Fruit fly (Drosophila melanogaster) whole organism, embryonic: Measurements from ENCODE around the gene Crg-1.

Source experiments
- Abd-B ChIP-seq: fragments of 200-800 bp; sonication (Bioruptor generic); optimal IDR thresholded peaks from 2 replicates; lab custom pipeline; 2018; ENCODE audit warnings: missing biosample characterization, mild to moderate bottlenecking, missing genetic modification characterization, moderate library complexity
- CG11504 ChIP-seq: fragments of 200-800 bp; sonication (Bioruptor generic); optimal IDR thresholded peaks from 3 replicates; lab custom pipeline; 2019; ENCODE audit warnings: missing biosample characterization, mild to moderate bottlenecking, missing genetic modification characterization, moderate library complexity
- CG12104 ChIP-seq: fragments of 200-800 bp; sonication (Bioruptor generic); optimal IDR thresholded peaks from 3 replicates; lab custom pipeline; 2016; ENCODE audit warnings: missing biosample characterization, missing genetic modification characterization
- CG12769 ChIP-seq: fragments of 200-800 bp; sonication (Bioruptor generic); optimal IDR thresholded peaks from 2 replicates; lab custom pipeline; 2019; ENCODE audit warnings: missing biosample characterization, mild to moderate bottlenecking, missing genetic modification characterization, moderate library complexity
- CG12942 ChIP-seq: fragments of 200-800 bp; sonication (Bioruptor generic); optimal IDR thresholded peaks from 3 replicates; lab custom pipeline; 2016; ENCODE audit warnings: missing biosample characterization, missing genetic modification characterization
- CG15073 ChIP-seq: fragments of 200-800 bp; sonication (Bioruptor generic); optimal IDR thresholded peaks from 2 replicates; lab custom pipeline; 2016; ENCODE audit warnings: missing biosample characterization, missing genetic modification characterization
- CG17802 ChIP-seq: fragments of 200-800 bp; sonication (Bioruptor generic); optimal IDR thresholded peaks from 2 replicates; lab custom pipeline; 2018; ENCODE audit warnings: missing biosample characterization, mild to moderate bottlenecking, missing genetic modification characterization, moderate library complexity
- CG18476 ChIP-seq: fragments of 200-800 bp; sonication (Bioruptor generic); optimal IDR thresholded peaks from 2 replicates; lab custom pipeline; 2016; ENCODE audit warnings: missing biosample characterization, mild to moderate bottlenecking, missing genetic modification characterization
- CG30431 ChIP-seq: fragments of 200-800 bp; sonication (Bioruptor generic); optimal IDR thresholded peaks from 2 replicates; lab custom pipeline; 2017; ENCODE audit warnings: missing biosample characterization, missing genetic modification characterization
- CG3065 ChIP-seq: fragments of 200-800 bp; sonication (Bioruptor generic); optimal IDR thresholded peaks from 2 replicates; lab custom pipeline; 2016; ENCODE audit warnings: missing biosample characterization, missing genetic modification characterization
- CG3847 ChIP-seq: fragments of 200-800 bp; sonication (Bioruptor generic); IDR thresholded peaks from 2 replicates; pipeline ENCODE4 v1.3.6; 2022; ENCODE audit warnings: missing biosample characterization, missing genetic modification characterization
- CG4360 ChIP-seq: fragments of 200-800 bp; sonication (Bioruptor generic); IDR thresholded peaks from 2 replicates; pipeline ENCODE4 v1.3.6; 2022; ENCODE audit warnings: missing biosample characterization, missing genetic modification characterization
- CG5180 ChIP-seq: fragments of 200-800 bp; sonication (Bioruptor generic); optimal IDR thresholded peaks from 3 replicates; lab custom pipeline; 2017; ENCODE audit warnings: missing biosample characterization, missing genetic modification characterization, mild to moderate bottlenecking, moderate library complexity, missing genetic modification reagents
- CG6272 ChIP-seq: fragments of 200-800 bp; sonication (Bioruptor generic); IDR thresholded peaks from 2 replicates; pipeline ENCODE4 v1.3.6; 2022; ENCODE audit warnings: missing biosample characterization, missing genetic modification characterization
- CG6765 ChIP-seq: fragments of 200-800 bp; sonication (Bioruptor generic); optimal IDR thresholded peaks from 3 replicates; lab custom pipeline; 2017; ENCODE audit warnings: missing biosample characterization, mild to moderate bottlenecking, missing genetic modification characterization
- CG7786 ChIP-seq: fragments of 200-800 bp; sonication (Bioruptor generic); optimal IDR thresholded peaks from 2 replicates; lab custom pipeline; 2016; ENCODE audit warnings: missing biosample characterization, missing genetic modification characterization
- CG7987 ChIP-seq: fragments of 200-800 bp; sonication (Bioruptor generic); optimal IDR thresholded peaks from 2 replicates; lab custom pipeline; 2018; ENCODE audit warnings: missing biosample characterization, mild to moderate bottlenecking, missing genetic modification characterization, moderate library complexity
- CG8765 ChIP-seq: fragments of 200-800 bp; sonication (Bioruptor generic); IDR thresholded peaks from 2 replicates; pipeline ENCODE4 v1.3.6; 2022; ENCODE audit warnings: missing biosample characterization, missing genetic modification characterization
- CG8924 ChIP-seq: fragments of 200-800 bp; optimal IDR thresholded peaks from 3 replicates; lab custom pipeline; 2019; ENCODE audit warnings: missing biosample characterization, mild to moderate bottlenecking, missing genetic modification characterization, moderate library complexity
- Dip2 ChIP-seq: fragments of 200-800 bp; sonication (Bioruptor generic); IDR thresholded peaks from 2 replicates; pipeline ENCODE4 v1.3.6; 2022; ENCODE audit warnings: missing biosample characterization, missing genetic modification characterization
- Drgx ChIP-seq: fragments of 200-800 bp; sonication (Bioruptor generic); IDR thresholded peaks from 2 replicates; pipeline ENCODE4 v1.3.6; 2022; ENCODE audit warnings: missing biosample characterization, missing genetic modification characterization
- ERR ChIP-seq: fragments of 200-800 bp; sonication (Bioruptor generic); optimal IDR thresholded peaks from 2 replicates; lab custom pipeline; 2016; ENCODE audit warnings: missing biosample characterization, missing genetic modification characterization
- Elba2 ChIP-seq: fragments of 200-800 bp; sonication (Bioruptor generic); optimal IDR thresholded peaks from 3 replicates; lab custom pipeline; 2016; ENCODE audit warnings: missing biosample characterization, missing genetic modification characterization
- HLH54F ChIP-seq: fragments of 200-800 bp; sonication (Bioruptor generic); optimal IDR thresholded peaks from 3 replicates; lab custom pipeline; 2016; ENCODE audit warnings: missing biosample characterization, missing genetic modification characterization
- Med ChIP-seq: fragments of 200-800 bp; sonication (Bioruptor generic); peaks from one replicate; lab custom pipeline; 2016; ENCODE audit warnings: missing biosample characterization, missing genetic modification characterization, mild to moderate bottlenecking, inconsistent platforms, moderate library complexity
- Opbp ChIP-seq: fragments of 200-800 bp; sonication (Bioruptor generic); IDR thresholded peaks from 3 replicates; pipeline ENCODE4 v1.3.6; 2022; ENCODE audit warnings: missing biosample characterization, missing genetic modification characterization; ENCODE audit not compliant: partially characterized antibody
- Sry-δ ChIP-seq: fragments of 200-800 bp; sonication (Bioruptor generic); optimal IDR thresholded peaks from 2 replicates; lab custom pipeline; 2016; ENCODE audit warnings: missing biosample characterization, missing genetic modification characterization
- Stat92E ChIP-seq, 3 experiments: fragments of >200 bp in 2 of 3; fragments of 200-800 bp in 1 of 3; sonication (Bioruptor generic) in 1 of 3; optimal IDR thresholded peaks; 2 replicates each; lab custom pipeline; 2017 to 2019; ENCODE audit warnings: missing biosample characterization in 3 of 3, missing genetic modification characterization in 3 of 3, mild to moderate bottlenecking in 1 of 3, moderate library complexity in 1 of 3
- Xrp1 ChIP-seq: fragments of 200-800 bp; sonication (Bioruptor generic); IDR thresholded peaks from 2 replicates; pipeline ENCODE4 v1.3.6; 2022; ENCODE audit warnings: missing biosample characterization, missing genetic modification characterization
- abd-A ChIP-seq: fragments of 200-800 bp; sonication (Bioruptor generic); optimal IDR thresholded peaks from 3 replicates; lab custom pipeline; 2019; ENCODE audit warnings: missing biosample characterization, mild to moderate bottlenecking, missing genetic modification characterization, moderate library complexity
- bsh ChIP-seq, 2 experiments: fragments of 200-800 bp; sonication (Bioruptor generic); optimal IDR thresholded peaks; 2 replicates each; lab custom pipeline; 2017 to 2018; ENCODE audit warnings: mild to moderate bottlenecking in 2 of 2, missing biosample characterization in 2 of 2, missing genetic modification characterization in 2 of 2, moderate library complexity in 1 of 2
- cato ChIP-seq: fragments of 200-800 bp; sonication (Bioruptor generic); optimal IDR thresholded peaks from 2 replicates; lab custom pipeline; 2016; ENCODE audit warnings: missing biosample characterization, missing genetic modification characterization, borderline replicate concordance
- cg ChIP-seq: fragments of 200-800 bp; sonication (Bioruptor generic); optimal IDR thresholded peaks from 3 replicates; lab custom pipeline; 2019; ENCODE audit warnings: missing biosample characterization, mild to moderate bottlenecking, missing genetic modification characterization, moderate library complexity
- crc ChIP-seq: fragments of 200-800 bp; sonication (Bioruptor generic); optimal IDR thresholded peaks from 2 replicates; lab custom pipeline; 2016; ENCODE audit warnings: missing biosample characterization, missing genetic modification characterization
- crp ChIP-seq, 2 experiments: fragments of 200-800 bp; sonication (Bioruptor generic); optimal IDR thresholded peaks; 2 replicates in 1 of 2; 3 replicates in 1 of 2; lab custom pipeline; 2017; ENCODE audit warnings: missing biosample characterization in 2 of 2, missing genetic modification characterization in 2 of 2, mild to moderate bottlenecking in 1 of 2, moderate library complexity in 1 of 2
- dmrt11E ChIP-seq: fragments of 200-800 bp; sonication (Bioruptor generic); optimal IDR thresholded peaks from 3 replicates; lab custom pipeline; 2018; ENCODE audit warnings: missing biosample characterization, mild to moderate bottlenecking, missing genetic modification characterization, moderate library complexity
- ftz-f1 ChIP-seq: fragments of 200-800 bp; sonication (Bioruptor generic); optimal IDR thresholded peaks from 2 replicates; lab custom pipeline; 2016; ENCODE audit warnings: missing biosample characterization, missing genetic modification characterization
- hb ChIP-seq: fragments of 200-800 bp; sonication (Bioruptor generic); IDR thresholded peaks from 3 replicates; pipeline ENCODE4 v1.3.6; 2022; ENCODE audit warnings: missing biosample characterization, missing genetic modification characterization; ENCODE audit not compliant: partially characterized antibody
- inv ChIP-seq: fragments of 200-800 bp; sonication (Bioruptor generic); IDR thresholded peaks from 2 replicates; pipeline ENCODE4 v1.3.6; 2022; ENCODE audit warnings: missing biosample characterization, missing genetic modification characterization; ENCODE audit not compliant: partially characterized antibody
- maf-S ChIP-seq: fragments of 200-800 bp; sonication (Bioruptor generic); optimal IDR thresholded peaks from 2 replicates; lab custom pipeline; 2016; ENCODE audit warnings: missing biosample characterization, missing genetic modification characterization
- nerfin-1 ChIP-seq: fragments of 200-800 bp; sonication (Bioruptor generic); optimal IDR thresholded peaks from 3 replicates; lab custom pipeline; 2019; ENCODE audit warnings: missing biosample characterization, mild to moderate bottlenecking, missing genetic modification characterization, moderate library complexity
- nom ChIP-seq: fragments of 200-800 bp; sonication (Bioruptor generic); optimal IDR thresholded peaks from 2 replicates; lab custom pipeline; 2017; ENCODE audit warnings: missing biosample characterization, missing genetic modification characterization, mild to moderate bottlenecking, moderate library complexity, missing genetic modification reagents
- ranshi ChIP-seq: fragments of 200-800 bp; sonication (Bioruptor generic); IDR thresholded peaks from 2 replicates; pipeline ENCODE4 v1.3.6; 2022; ENCODE audit warnings: missing biosample characterization, missing genetic modification characterization
- schlank ChIP-seq: fragments of 200-800 bp; sonication (Bioruptor generic); optimal IDR thresholded peaks from 2 replicates; lab custom pipeline; 2018; ENCODE audit warnings: missing biosample characterization, mild to moderate bottlenecking, missing genetic modification characterization
- sd ChIP-seq: fragments of 200-800 bp; sonication (Bioruptor generic); optimal IDR thresholded peaks from 3 replicates; lab custom pipeline; 2018; ENCODE audit warnings: missing biosample characterization, mild to moderate bottlenecking, missing genetic modification characterization, moderate library complexity
- sna ChIP-seq: fragments of 200-800 bp; sonication (Bioruptor generic); IDR thresholded peaks from 2 replicates; pipeline ENCODE4 v1.3.6; 2022; ENCODE audit warnings: missing biosample characterization, missing genetic modification characterization; ENCODE audit not compliant: partially characterized antibody
- tgo ChIP-seq: fragments of 200-800 bp; sonication (Bioruptor generic); IDR thresholded peaks from 3 replicates; pipeline ENCODE4 v1.3.6; 2022; ENCODE audit warnings: missing biosample characterization, missing genetic modification characterization
- wor ChIP-seq: fragments of 200-800 bp; sonication (Bioruptor generic); IDR thresholded peaks from 2 replicates; pipeline ENCODE4 v1.3.6; 2022; ENCODE audit warnings: missing biosample characterization, missing genetic modification characterization

Crg-1 gene

dm6 chrX:3777236-3777635 is 15.8 kb upstream of the Crg-1 start (continued):
- no peak for TF ChIP-seq CG6272 (GFP tag; lab: Robert Waterston, UW)
- TF ChIP-seq Elba2 (GFP tag; lab: Kevin White, UChicago) = no peak
- peak; percentile 92 for TF ChIP-seq CG5180 (GFP tag; lab: Kevin White, UChicago)
- peak; percentile 78 for TF ChIP-seq ftz-f1 (GFP tag; lab: Kevin White, UChicago)
- no peak for TF ChIP-seq wor
- peak in 1 of 3 experiments; percentile 16 for TF ChIP-seq Stat92E (GFP tag; optimal IDR thresholded peaks at IDR 0.05; lab: Kevin White, UChicago)
- peak; percentile 15 for TF ChIP-seq CG12942 (GFP tag; lab: Kevin White, UChicago)
- TF ChIP-seq CG30431 (GFP tag; lab: Kevin White, UChicago) = no peak
- TF ChIP-seq cato = peak; percentile 12
- no peak for TF ChIP-seq dmrt11E (tag; lab: Kevin White, UChicago)
- no peak for TF ChIP-seq CG15073
- no peak for TF ChIP-seq tgo (GFP tag; lab: Robert Waterston, UW)
- no peak for TF ChIP-seq CG3065
- peak; percentile 24 for TF ChIP-seq Sry-δ (GFP tag; lab: Kevin White, UChicago)
- TF ChIP-seq CG18476 (GFP tag; lab: Kevin White, UChicago) = peak; percentile 18
- peak; percentile 74 for TF ChIP-seq cg
- TF ChIP-seq HLH54F (GFP tag; lab: Kevin White, UChicago) = no peak
- TF ChIP-seq ERR (GFP tag; lab: Kevin White, UChicago) = peak; percentile 38
- peak; percentile 49 for TF ChIP-seq maf-S
- no peak for TF ChIP-seq Opbp (GFP tag; lab: Robert Waterston, UW)
- peak; percentile 90 for TF ChIP-seq CG7987
- peak; percentile 21 for TF ChIP-seq CG7786 (GFP tag; lab: Kevin White, UChicago)
- no peak for TF ChIP-seq crc (GFP tag; lab: Kevin White, UChicago)
- TF ChIP-seq crp (GFP tag; optimal IDR thresholded peaks at IDR 0.05; lab: Kevin White, UChicago) = peak in 1 of 2 experiments; percentile 55
- TF ChIP-seq CG12104 (GFP tag; lab: Kevin White, UChicago) = peak; percentile 23
- TF ChIP-seq CG17802 (tag; lab: Kevin White, UChicago) = no peak

- TF ChIP-seq sna (0 out of 2 replicates have a peak, but pooled peaks have one; percentile 28), nom (GFP tag; lab: Kevin White, UChicago) (peak; percentile 98), cg (peak; percentile 70), Abd-B (GFP tag; lab: Kevin White, UChicago) (no peak), sd (tag; lab: Kevin White, UChicago) (peak; percentile 44), ranshi (no peak), Dip2 (GFP tag; lab: Robert Waterston, UW) (no peak), CG8765 (GFP tag; lab: Robert Waterston, UW) (no peak), Drgx (GFP tag; lab: Robert Waterston, UW) (peak; percentile 67), CG3847 (GFP tag; lab: Robert Waterston, UW) (no peak), bsh (GFP tag; optimal IDR thresholded peaks at IDR 0.05; lab: Kevin White, UChicago) (peak in 1 of 2 experiments; percentile 59), Xrp1 (GFP tag; lab: Robert Waterston, UW) (no peak), CG4360 (GFP tag; lab: Robert Waterston, UW) (peak; percentile 96), Med (GFP tag; lab: Kevin White, UChicago) (peak; percentile 70), nerfin-1 (tag; lab: Kevin White, UChicago) (peak; percentile 60), abd-A (tag; lab: Kevin White, UChicago) (peak; percentile 90), CG6765 (GFP tag; lab: Kevin White, UChicago) (no peak), CG11504 (tag; lab: Kevin White, UChicago) (no peak), schlank (tag; lab: Kevin White, UChicago) (no peak), inv (GFP tag; lab: Robert Waterston, UW) (no peak), CG12769 (tag; lab: Kevin White, UChicago) (peak; percentile 33), CG5180 (GFP tag; lab: Kevin White, UChicago) (peak; percentile 98), hb (GFP tag; lab: Robert Waterston, UW) (no peak), CG8924 (tag; lab: Kevin White, UChicago) (peak; percentile 59)
These were observed 14.7 kb upstream of the Crg-1 start for dm6 chrX:3778135-3778951.
